Worm (Caenorhabditis elegans): Measurements from ENCODE around the gene nhr-257.

DNA sequence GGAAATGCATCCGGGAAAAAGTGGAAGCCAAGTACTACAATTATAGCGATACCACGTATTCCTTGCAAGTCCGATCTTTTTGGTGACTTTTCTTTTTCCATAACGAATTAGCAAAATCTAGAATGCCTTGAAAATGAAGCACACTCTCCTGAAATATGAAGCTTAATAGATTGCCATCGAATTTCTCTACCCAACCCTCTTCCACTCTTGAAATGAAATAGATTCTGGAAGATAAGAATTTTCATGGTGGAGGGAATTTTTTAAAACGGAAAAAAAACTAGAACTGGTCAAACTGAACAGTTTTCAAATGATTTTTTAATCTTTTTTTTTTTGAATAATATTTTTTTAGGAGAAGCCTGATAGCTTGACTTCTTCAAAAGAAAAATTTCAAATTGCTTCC, 8.1 kb downstream of the nhr-257 start, which contains the start of gene oac-11:
- TF ChIP-seq ztf-11 (tag; optimal IDR thresholded peaks at IDR 0.05) (no peak), nhr-237 (tag; optimal IDR thresholded peaks at IDR 0.05) (no peak), lsy-2 (tag; optimal IDR thresholded peaks at IDR 0.05) (no peak), ceh-8 (GFP tag; optimal IDR thresholded peaks at IDR 0.05) (no peak), lir-3 (tag; optimal IDR thresholded peaks at IDR 0.05; ENCODE audit: poor library complexity) (no peak), alr-1 (tag; optimal IDR thresholded peaks at IDR 0.05; ENCODE audit: borderline replicate concordance) (no peak), C34B4.2 (tag; optimal IDR thresholded peaks at IDR 0.05) (no peak), mdl-1 (tag; optimal IDR thresholded peaks at IDR 0.05) (no peak), ztf-4 (tag; optimal IDR thresholded peaks at IDR 0.05) (no peak), mef-2 (tag; optimal IDR thresholded peaks at IDR 0.05) (no peak)

Data from whole organism, L1 larva.